Worm (Caenorhabditis elegans) whole organism, early embryonic: ENCODE measurements around the gene frpr-10.
A peak's percentile ranks its signal among the peaks of the same experiment; 100 is the strongest.

Experiments
- B0310.2 ChIP-seq: sonication (generic microtip); optimal IDR thresholded peaks from 2 replicates; lab custom pipeline; 2016; ENCODE audit warnings: mild to moderate bottlenecking, missing genetic modification characterization, missing compliant biosample characterization
- F13C5.2 ChIP-seq: sonication (generic microtip); optimal IDR thresholded peaks from 2 replicates; lab custom pipeline; 2017; ENCODE audit warnings: mild to moderate bottlenecking, missing genetic modification characterization, inconsistent platforms, missing compliant biosample characterization
- aly-1 ChIP-seq: sonication (generic microtip); optimal IDR thresholded peaks from 2 replicates; lab custom pipeline; 2016; ENCODE audit warnings: missing genetic modification characterization, missing compliant biosample characterization
- ama-1 ChIP-seq: fragments of 150-350 bp; optimal IDR thresholded peaks from 2 replicates; lab custom pipeline; 2014
- ceh-13 ChIP-seq: fragments of 200-800 bp; sonication (Bioruptor generic); optimal IDR thresholded peaks from 2 replicates; lab custom pipeline; 2018; ENCODE audit warnings: mild to moderate bottlenecking, missing genetic modification characterization, missing compliant biosample characterization
- ceh-36 ChIP-seq: sonication (generic microtip); optimal IDR thresholded peaks from 2 replicates; lab custom pipeline; 2016; ENCODE audit warnings: missing genetic modification characterization, inconsistent platforms, missing compliant biosample characterization
- ets-7 ChIP-seq: sonication (generic microtip); optimal IDR thresholded peaks from 2 replicates; lab custom pipeline; 2016; ENCODE audit warnings: missing genotype, missing genetic modification characterization, missing compliant biosample characterization
- flt-1 ChIP-seq: fragments of 200-800 bp; sonication (Bioruptor generic); IDR thresholded peaks from 2 replicates; pipeline ENCODE4 v1.3.6; 2022; ENCODE audit warnings: missing genetic modification characterization, missing compliant biosample characterization
- hmbx-1 ChIP-seq: sonication (generic microtip); optimal IDR thresholded peaks from 2 replicates; lab custom pipeline; 2016; ENCODE audit warnings: mild to moderate bottlenecking, missing genetic modification characterization, missing compliant biosample characterization
- hmg-4 ChIP-seq: fragments of 200-800 bp; sonication (Bioruptor generic); optimal IDR thresholded peaks from 2 replicates; lab custom pipeline; 2018; ENCODE audit warnings: mild to moderate bottlenecking, missing genetic modification characterization, missing compliant biosample characterization
- hnd-1 ChIP-seq: sonication (generic microtip); optimal IDR thresholded peaks from 2 replicates; lab custom pipeline; 2016; ENCODE audit warnings: missing genetic modification characterization, missing compliant biosample characterization
- pes-1 ChIP-seq: fragments of 200-800 bp; sonication (Bioruptor generic); IDR thresholded peaks from 2 replicates; pipeline ENCODE4 v1.3.6; 2022; ENCODE audit warnings: missing genetic modification reagents, missing genetic modification characterization, missing compliant biosample characterization
- scrt-1 ChIP-seq: fragments of 200-800 bp; sonication (Bioruptor generic); IDR thresholded peaks from 2 replicates; pipeline ENCODE4 v1.3.6; 2022; ENCODE audit warnings: missing genetic modification characterization, missing compliant biosample characterization
- sea-1 ChIP-seq: fragments of 200-800 bp; sonication (Bioruptor generic); conservative IDR thresholded peaks from 2 replicates; pipeline ENCODE4 v1.3.6; 2022; ENCODE audit warnings: missing genetic modification characterization, missing compliant biosample characterization
- tbx-11 ChIP-seq: fragments of 200-800 bp; sonication (Bioruptor generic); IDR thresholded peaks from 2 replicates; pipeline ENCODE4 v1.3.6; 2022; ENCODE audit warnings: missing genetic modification characterization, missing compliant biosample characterization
- tbx-37 ChIP-seq: fragments of 200-800 bp; sonication (Bioruptor generic); conservative IDR thresholded peaks from 2 replicates; pipeline ENCODE4 v1.3.6; 2022; ENCODE audit warnings: missing genetic modification reagents, missing genetic modification characterization, missing compliant biosample characterization
- tra-4 ChIP-seq: sonication (generic microtip); optimal IDR thresholded peaks from 2 replicates; lab custom pipeline; 2017; ENCODE audit warnings: missing genetic modification characterization, missing compliant biosample characterization

Gene frpr-10

DNA sequence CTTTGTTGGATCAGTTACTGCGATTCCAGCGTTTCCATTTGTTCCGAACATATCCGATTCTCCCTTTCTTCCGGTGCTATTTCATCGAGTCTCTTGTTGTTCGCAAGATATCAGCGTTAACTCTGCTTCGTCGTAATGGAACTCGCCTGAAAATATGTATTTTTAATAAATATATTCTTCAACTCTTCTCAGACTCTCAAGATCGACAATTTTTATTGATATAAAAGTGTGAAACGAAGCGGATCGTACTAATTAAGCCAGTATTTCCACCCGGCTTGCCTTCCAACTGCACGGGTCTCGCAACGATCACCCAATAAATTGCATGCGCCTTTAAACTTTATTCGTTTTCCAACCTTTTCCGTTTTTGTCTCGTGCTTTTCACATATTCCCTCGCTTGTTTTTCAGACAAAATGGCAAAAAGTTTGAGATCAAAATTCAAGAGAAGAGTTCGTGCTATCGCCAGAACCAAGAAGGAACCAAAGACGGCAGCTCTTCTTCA, 33.6 kb upstream of the frpr-10 start, which contains the start of the genes xpo-3 and C49H3.3:
Gene xpo-3 (minus strand): TSS at position 51 of the 499 bp plus-strand sequence.
Gene C49H3.3 (plus strand): TSS at position 369 of the 499 bp plus-strand sequence.
- TF ChIP-seq ama-1 (lab: Kevin White, UChicago), result no peak
- no peak for TF ChIP-seq sea-1 (GFP tag; lab: Robert Waterston, UW)
- TF ChIP-seq aly-1, result no peak
- no peak for TF ChIP-seq tra-4 (tag; lab: Kevin White, UChicago)
- TF ChIP-seq ceh-36 (tag; lab: Kevin White, UChicago), result no peak
- no peak for TF ChIP-seq F13C5.2 (tag; lab: Kevin White, UChicago)
- TF ChIP-seq scrt-1 (GFP tag; lab: Robert Waterston, UW), result no peak
- TF ChIP-seq tbx-37, result no peak
- no peak for TF ChIP-seq ceh-13
- TF ChIP-seq hnd-1 (tag; lab: Kevin White, UChicago), result no peak
- no peak for TF ChIP-seq flt-1 (GFP tag; lab: Robert Waterston, UW)

DNA sequence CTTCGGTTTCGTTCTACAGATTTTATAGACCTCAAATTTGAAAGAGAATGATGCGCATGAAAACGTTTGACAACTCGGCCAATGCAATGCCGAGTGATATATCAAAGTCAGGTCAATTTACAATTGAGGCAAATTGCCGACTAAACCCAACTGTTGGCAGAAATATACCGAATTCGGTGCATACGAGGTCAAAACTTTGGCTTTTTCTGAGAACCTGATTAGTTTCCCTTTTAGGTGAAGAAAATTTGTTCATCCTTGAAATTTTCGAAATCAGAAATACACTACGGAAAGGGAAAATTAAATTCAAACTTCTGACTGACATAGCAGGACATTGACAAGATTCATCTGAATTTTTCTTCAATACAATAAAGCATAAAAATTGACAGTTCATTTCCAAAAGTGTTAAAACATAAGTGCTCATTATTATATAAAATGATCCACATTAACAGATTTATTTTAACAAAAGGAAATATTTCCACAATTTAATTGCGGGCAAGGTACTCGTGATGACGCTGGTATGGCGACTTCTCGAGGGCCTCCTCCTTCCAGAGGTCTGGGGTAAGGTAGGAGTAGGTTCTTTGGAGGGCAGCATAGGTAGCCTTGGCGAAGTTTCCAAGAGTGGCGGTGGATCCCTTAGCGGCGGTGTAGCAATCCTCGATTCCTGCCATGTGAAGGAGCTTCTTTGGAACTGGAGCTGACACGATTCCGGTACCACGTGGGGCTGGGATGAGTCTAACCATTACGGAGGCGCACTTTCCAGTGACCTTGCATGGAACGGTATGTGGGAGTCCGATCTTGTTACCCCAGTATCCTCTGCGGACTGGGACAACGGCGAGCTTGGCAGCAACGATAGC, 32.4 kb upstream of the frpr-10 start:
- no peak for TF ChIP-seq hmbx-1
- no peak for TF ChIP-seq tbx-11 (GFP tag; lab: Robert Waterston, UW)
- TF ChIP-seq pes-1 (GFP tag; lab: Robert Waterston, UW), result no peak
- no peak for TF ChIP-seq flt-1 (GFP tag; lab: Robert Waterston, UW)
- no peak for TF ChIP-seq sea-1 (GFP tag; lab: Robert Waterston, UW)
- no peak for TF ChIP-seq hnd-1 (tag; lab: Kevin White, UChicago)
- no peak for TF ChIP-seq B0310.2
- no peak for TF ChIP-seq hmg-4
- TF ChIP-seq tbx-37, result no peak
- TF ChIP-seq ets-7 (tag; lab: Kevin White, UChicago), result no peak
- no peak for TF ChIP-seq ceh-13
- no peak for TF ChIP-seq ama-1 (lab: Kevin White, UChicago)
- TF ChIP-seq aly-1, result no peak
- TF ChIP-seq F13C5.2 (tag; lab: Kevin White, UChicago), result no peak

DNA sequence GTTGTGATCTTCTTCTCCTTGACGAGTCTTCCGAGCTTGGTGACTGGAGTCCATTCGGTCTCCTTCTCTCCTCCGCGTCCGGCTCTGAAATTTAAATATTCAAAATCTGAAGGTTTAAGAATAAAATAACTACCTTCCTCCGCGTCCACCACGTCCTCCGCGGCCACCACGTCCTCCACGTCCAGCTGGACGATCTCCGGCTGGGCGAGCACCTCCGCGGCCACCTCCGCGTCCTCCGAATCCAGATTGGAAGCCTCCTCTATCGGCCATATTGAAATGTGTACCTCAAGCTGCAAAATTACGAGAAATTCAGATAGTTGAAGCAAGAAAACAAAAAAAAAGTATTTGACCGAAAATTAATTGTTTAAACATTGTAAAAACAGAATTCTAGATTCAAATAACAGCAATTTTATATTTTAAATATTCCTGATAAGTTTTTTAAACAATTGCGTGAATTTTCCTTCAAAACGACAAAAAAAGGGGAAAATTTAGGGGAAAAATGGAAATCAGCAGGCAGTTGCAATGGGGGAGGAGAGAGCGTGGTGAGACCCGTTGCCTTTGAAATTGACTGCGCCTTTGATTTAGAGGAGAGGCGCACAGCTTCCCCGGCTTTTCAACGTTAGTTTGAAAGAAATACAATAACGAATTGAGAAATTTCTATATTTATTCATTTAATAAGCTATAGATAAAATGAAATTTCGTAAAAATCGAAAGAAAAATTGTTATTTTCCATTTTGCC, 31.3 kb upstream of the frpr-10 start, which contains the start of gene rps-2:
Gene rps-2 (minus strand): TSS at position 290 of the 739 bp plus-strand sequence.
- TF ChIP-seq ceh-13 (no peak), hnd-1 (tag; lab: Kevin White, UChicago) (no peak), F13C5.2 (tag; lab: Kevin White, UChicago) (peak; percentile 35), tbx-11 (GFP tag; lab: Robert Waterston, UW) (peak; percentile 8; the same call in 1 of the 2 replicates)

DNA sequence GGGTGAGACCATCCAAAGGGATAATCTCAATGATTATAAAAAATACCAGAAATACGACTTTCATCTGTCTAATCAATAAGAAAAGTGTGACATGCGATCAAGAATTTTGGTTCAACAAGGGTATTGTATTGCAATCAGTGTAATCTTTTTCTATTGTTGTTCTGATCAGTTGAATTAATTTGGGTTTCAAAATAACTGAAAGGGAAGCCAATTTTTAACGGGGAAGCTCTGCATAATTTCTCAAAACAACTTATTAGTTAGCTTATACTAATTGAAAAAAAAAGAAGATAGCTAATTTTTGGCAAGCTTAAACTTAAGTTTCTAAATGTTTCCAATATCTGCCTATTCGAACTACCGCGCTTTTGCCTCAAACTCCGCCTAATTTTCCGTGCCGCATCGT, 30.4 kb upstream of the frpr-10 start, which contains the start of gene C49H3.12:
Gene C49H3.12 (minus strand): TSS at position 101 of the 400 bp plus-strand sequence.
- TF ChIP-seq tbx-37, result no peak
- TF ChIP-seq aly-1, result no peak
- no peak for TF ChIP-seq B0310.2
- no peak for TF ChIP-seq scrt-1 (GFP tag; lab: Robert Waterston, UW)
- no peak for TF ChIP-seq hnd-1 (tag; lab: Kevin White, UChicago)
- TF ChIP-seq ama-1 (lab: Kevin White, UChicago), result no peak
- TF ChIP-seq sea-1 (GFP tag; lab: Robert Waterston, UW), result no peak
- TF ChIP-seq tbx-11 (GFP tag; lab: Robert Waterston, UW), result no peak
- no peak for TF ChIP-seq ets-7 (tag; lab: Kevin White, UChicago)

DNA sequence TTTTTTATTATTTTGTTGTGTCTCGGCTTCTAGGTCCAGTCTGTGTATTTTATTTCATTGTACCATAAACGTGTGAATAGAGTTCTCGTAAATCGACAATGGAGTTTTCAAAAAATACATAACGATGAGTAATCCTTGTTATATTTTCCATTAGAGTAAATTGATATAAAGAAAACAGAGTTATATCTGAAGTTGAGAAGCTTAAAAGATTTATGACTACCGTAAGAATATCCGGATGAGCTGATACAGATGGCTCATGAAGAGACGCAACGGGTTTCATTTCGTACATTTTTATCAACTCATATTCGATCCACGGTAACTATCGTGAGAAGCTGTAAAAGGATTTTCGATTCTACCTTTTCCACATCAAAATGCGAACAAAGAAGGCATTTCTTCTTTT, 29.8 kb upstream of the frpr-10 start, which contains the start of gene gcy-8:
Gene gcy-8 (plus strand): TSS at position 301 of the 400 bp plus-strand sequence.
- TF ChIP-seq sea-1 (GFP tag; lab: Robert Waterston, UW) (no peak), ama-1 (lab: Kevin White, UChicago) (no peak), hnd-1 (tag; lab: Kevin White, UChicago) (no peak), ets-7 (tag; lab: Kevin White, UChicago) (no peak), tbx-37 (no peak), tra-4 (tag; lab: Kevin White, UChicago) (no peak), hmg-4 (no peak), ceh-36 (tag; lab: Kevin White, UChicago) (no peak), F13C5.2 (tag; lab: Kevin White, UChicago) (no peak), hmbx-1 (no peak), tbx-11 (GFP tag; lab: Robert Waterston, UW) (no peak), pes-1 (GFP tag; lab: Robert Waterston, UW) (no peak), ceh-13 (no peak), aly-1 (no peak), B0310.2 (no peak), scrt-1 (GFP tag; lab: Robert Waterston, UW) (no peak), flt-1 (GFP tag; lab: Robert Waterston, UW) (no peak)

DNA sequence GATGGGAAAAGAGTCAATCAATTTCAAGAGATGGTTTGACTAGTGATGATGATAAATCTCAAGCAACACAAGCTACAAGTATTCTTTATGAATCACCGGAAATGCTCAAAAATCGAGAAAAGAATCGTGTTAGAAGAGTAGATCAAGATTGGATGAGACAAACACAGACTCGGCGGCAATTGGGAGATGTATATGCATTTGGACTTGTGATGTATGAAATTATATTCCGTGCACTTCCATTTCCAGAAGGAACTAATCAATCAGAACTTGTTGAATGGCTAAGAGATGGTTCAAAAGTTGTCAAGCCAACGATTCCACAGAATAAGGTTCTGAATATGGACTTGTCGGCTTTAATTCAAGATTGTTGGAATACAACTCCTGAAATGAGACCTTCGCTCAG, 25.7 kb upstream of the frpr-10 start:
- TF ChIP-seq F13C5.2 (tag; lab: Kevin White, UChicago) (no peak), tra-4 (tag; lab: Kevin White, UChicago) (no peak), scrt-1 (GFP tag; lab: Robert Waterston, UW) (no peak), ama-1 (lab: Kevin White, UChicago) (no peak), ceh-36 (tag; lab: Kevin White, UChicago) (no peak), tbx-11 (GFP tag; lab: Robert Waterston, UW) (no peak)

DNA sequence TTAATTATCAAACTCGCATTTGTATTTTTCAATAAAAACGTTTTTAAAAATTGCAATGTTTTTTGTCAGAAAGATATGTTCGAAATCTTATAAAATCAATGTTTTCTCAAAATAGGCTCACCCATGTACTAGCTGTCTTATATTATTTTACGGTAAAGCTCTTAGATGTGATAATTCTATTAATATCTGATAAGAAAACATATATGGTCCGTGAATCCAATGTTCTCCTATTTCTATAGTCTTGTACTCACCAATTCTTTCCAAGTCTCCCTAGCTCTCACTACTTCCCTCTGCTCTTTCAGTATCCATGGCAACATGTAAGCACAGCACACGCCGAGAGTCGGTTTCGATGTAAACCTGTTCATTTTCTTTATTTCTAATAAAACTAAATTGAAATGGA, 23.9 kb upstream of the frpr-10 start, which contains the start of gene bbs-2:
Gene bbs-2 (plus strand): TSS at position 301 of the 400 bp plus-strand sequence.
- no peak for TF ChIP-seq tra-4 (tag; lab: Kevin White, UChicago)
- TF ChIP-seq scrt-1 (GFP tag; lab: Robert Waterston, UW), result no peak
- TF ChIP-seq ets-7 (tag; lab: Kevin White, UChicago), result no peak
- TF ChIP-seq tbx-37, result no peak
- TF ChIP-seq B0310.2, result no peak
- no peak for TF ChIP-seq ama-1 (lab: Kevin White, UChicago)
- TF ChIP-seq aly-1, result no peak
- no peak for TF ChIP-seq pes-1 (GFP tag; lab: Robert Waterston, UW)
- TF ChIP-seq flt-1 (GFP tag; lab: Robert Waterston, UW), result no peak
- no peak for TF ChIP-seq hnd-1 (tag; lab: Kevin White, UChicago)
- TF ChIP-seq tbx-11 (GFP tag; lab: Robert Waterston, UW), result no peak
- TF ChIP-seq hmg-4, result no peak
